Worm (Caenorhabditis elegans) whole organism, late embryonic: ENCODE data around the gene srxa-14.

Experiments used
- ama-1 ChIP-seq: fragments of 150-350 bp; optimal IDR thresholded peaks from 2 replicates; lab custom pipeline; 2014
- ceh-31 ChIP-seq: sonication (generic microtip); optimal IDR thresholded peaks from 2 replicates; lab custom pipeline; 2016; ENCODE audit warnings: missing genetic modification characterization, missing compliant biosample characterization
- ceh-6 ChIP-seq: fragments of 200-800 bp; sonication (Bioruptor generic); optimal IDR thresholded peaks from 2 replicates; lab custom pipeline; 2018; ENCODE audit warnings: mild to moderate bottlenecking, missing genetic modification characterization, missing compliant biosample characterization
- ceh-9 ChIP-seq: sonication (generic microtip); optimal IDR thresholded peaks from 2 replicates; lab custom pipeline; 2016; ENCODE audit warnings: mild to moderate bottlenecking, missing genetic modification characterization, inconsistent platforms, missing compliant biosample characterization
- ets-4 ChIP-seq: sonication (generic microtip); optimal IDR thresholded peaks from 2 replicates; lab custom pipeline; 2016; ENCODE audit warnings: missing genetic modification characterization, missing compliant biosample characterization
- fkh-10 ChIP-seq: fragments of 150-350 bp; optimal IDR thresholded peaks from 2 replicates; lab custom pipeline; 2014; ENCODE audit warnings: missing biosample characterization, missing genetic modification reagents, missing genetic modification characterization
- gmeb-2 ChIP-seq: sonication (generic microtip); optimal IDR thresholded peaks from 2 replicates; lab custom pipeline; 2016; ENCODE audit warnings: missing genetic modification characterization, inconsistent platforms, missing compliant biosample characterization
- mec-3 ChIP-seq: sonication (generic microtip); optimal IDR thresholded peaks from 2 replicates; lab custom pipeline; 2016; ENCODE audit warnings: borderline replicate concordance, missing genetic modification characterization, missing compliant biosample characterization
- nhr-11 ChIP-seq: fragments of 150-350 bp; optimal IDR thresholded peaks from 2 replicates; lab custom pipeline; 2014; ENCODE audit warnings: missing biosample characterization, missing genetic modification characterization
- pha-2 ChIP-seq: sonication (generic microtip); optimal IDR thresholded peaks from 2 replicates; lab custom pipeline; 2017; ENCODE audit warnings: mild to moderate bottlenecking, missing genetic modification characterization, missing compliant biosample characterization
- pqm-1 ChIP-seq: sonication (generic microtip); optimal IDR thresholded peaks from 2 replicates; lab custom pipeline; 2016; ENCODE audit warnings: missing genetic modification characterization, missing compliant biosample characterization
- unc-55 ChIP-seq: sonication (generic microtip); optimal IDR thresholded peaks from 2 replicates; lab custom pipeline; 2017; ENCODE audit warnings: missing biosample characterization, missing genetic modification reagents, missing genetic modification characterization
- unc-86 ChIP-seq: sonication (generic microtip); optimal IDR thresholded peaks from 2 replicates; lab custom pipeline; 2016; ENCODE audit warnings: missing genetic modification characterization, missing compliant biosample characterization

- TF ChIP-seq ceh-9 (tag; lab: Kevin White, UChicago) (no peak), ceh-6 (no peak), unc-55 (no peak), gmeb-2 (no peak), ama-1 (lab: Kevin White, UChicago) (no peak), mec-3 (no peak), ets-4 (tag; lab: Kevin White, UChicago) (no peak), fkh-10 (GFP tag; lab: Kevin White, UChicago) (no peak), pha-2 (no peak), nhr-11 (tag; lab: Kevin White, UChicago) (no peak), ceh-31 (no peak), unc-86 (no peak), pqm-1 (tag; lab: Kevin White, UChicago) (no peak)
Measured at ce11 chrV:20689481-20690039, 50.2 kb downstream of the srxa-14 start, which contains the start of gene F53F8.3.
